Fruit fly (Drosophila melanogaster) whole organism, embryonic: ENCODE results near the gene CG15882.

Experiments
- Abd-B ChIP-seq: fragments of 200-800 bp; sonication (Bioruptor generic); optimal IDR thresholded peaks from 2 replicates; lab custom pipeline; 2018; ENCODE audit warnings: missing biosample characterization, mild to moderate bottlenecking, missing genetic modification characterization, moderate library complexity
- B-H1 ChIP-seq: fragments of 200-800 bp; sonication (Bioruptor generic); IDR thresholded peaks from 3 replicates; pipeline ENCODE4 v1.3.6; 2022; ENCODE audit warnings: missing biosample characterization, missing genetic modification characterization
- CG11093 ChIP-seq: fragments of 200-800 bp; sonication (Bioruptor generic); IDR thresholded peaks from 3 replicates; pipeline ENCODE4 v1.3.6; 2022; ENCODE audit warnings: missing biosample characterization, missing genetic modification characterization
- CG11247 ChIP-seq: fragments of 200-800 bp; sonication (Bioruptor generic); IDR thresholded peaks from 2 replicates; pipeline ENCODE4 v1.3.6; 2022; ENCODE audit warnings: missing biosample characterization, missing genetic modification characterization
- CG12942 ChIP-seq: fragments of 200-800 bp; sonication (Bioruptor generic); optimal IDR thresholded peaks from 3 replicates; lab custom pipeline; 2016; ENCODE audit warnings: missing biosample characterization, missing genetic modification characterization
- CG13296 ChIP-seq: fragments of 200-800 bp; sonication (Bioruptor generic); optimal IDR thresholded peaks from 3 replicates; lab custom pipeline; 2018; ENCODE audit warnings: missing biosample characterization, mild to moderate bottlenecking, missing genetic modification characterization
- CG13624 ChIP-seq: fragments of 200-800 bp; sonication (Bioruptor generic); optimal IDR thresholded peaks from 2 replicates; lab custom pipeline; 2016; ENCODE audit warnings: missing biosample characterization, missing genetic modification characterization
- CG14860 ChIP-seq: fragments of 200-800 bp; sonication (Bioruptor generic); IDR thresholded peaks from 3 replicates; pipeline ENCODE4 v1.3.6; 2022; ENCODE audit warnings: missing biosample characterization, missing genetic modification characterization; ENCODE audit not compliant: partially characterized antibody
- CG15073 ChIP-seq: fragments of 200-800 bp; sonication (Bioruptor generic); optimal IDR thresholded peaks from 2 replicates; lab custom pipeline; 2016; ENCODE audit warnings: missing biosample characterization, missing genetic modification characterization
- CG16863 ChIP-seq: fragments of 200-800 bp; sonication (Bioruptor generic); optimal IDR thresholded peaks from 3 replicates; lab custom pipeline; 2016; ENCODE audit warnings: missing biosample characterization, missing genetic modification characterization
- CG2116 ChIP-seq: fragments of 200-800 bp; sonication (Bioruptor generic); optimal IDR thresholded peaks from 3 replicates; lab custom pipeline; 2018; ENCODE audit warnings: missing biosample characterization, mild to moderate bottlenecking, missing genetic modification characterization
- CG30403 ChIP-seq: fragments of 200-800 bp; sonication (Bioruptor generic); optimal IDR thresholded peaks from 3 replicates; lab custom pipeline; 2016; ENCODE audit warnings: missing biosample characterization, missing genetic modification characterization
- CG31224 ChIP-seq: fragments of 200-800 bp; sonication (Bioruptor generic); IDR thresholded peaks from 2 replicates; pipeline ENCODE4 v1.3.6; 2022; ENCODE audit warnings: missing biosample characterization, missing genetic modification characterization
- CG31365 ChIP-seq: fragments of 200-800 bp; sonication (Bioruptor generic); optimal IDR thresholded peaks from 2 replicates; lab custom pipeline; 2018; ENCODE audit warnings: missing biosample characterization, mild to moderate bottlenecking, missing genetic modification characterization
- CG33557 ChIP-seq: fragments of 200-800 bp; sonication (Bioruptor generic); optimal IDR thresholded peaks from 2 replicates; lab custom pipeline; 2019; ENCODE audit warnings: missing biosample characterization, mild to moderate bottlenecking, missing genetic modification characterization, moderate library complexity
- CG3995 ChIP-seq: fragments of 200-800 bp; sonication (Bioruptor generic); optimal IDR thresholded peaks from 3 replicates; lab custom pipeline; 2016; ENCODE audit warnings: missing biosample characterization, missing genetic modification characterization
- CG4707 ChIP-seq: fragments of 200-800 bp; sonication (Bioruptor generic); optimal IDR thresholded peaks from 2 replicates; lab custom pipeline; 2018; ENCODE audit warnings: missing biosample characterization, mild to moderate bottlenecking, missing genetic modification characterization, moderate library complexity
- CG5180 ChIP-seq: fragments of 200-800 bp; sonication (Bioruptor generic); optimal IDR thresholded peaks from 3 replicates; lab custom pipeline; 2017; ENCODE audit warnings: missing biosample characterization, missing genetic modification characterization, mild to moderate bottlenecking, moderate library complexity, missing genetic modification reagents
- CG6272 ChIP-seq: fragments of 200-800 bp; sonication (Bioruptor generic); IDR thresholded peaks from 2 replicates; pipeline ENCODE4 v1.3.6; 2022; ENCODE audit warnings: missing biosample characterization, missing genetic modification characterization
- CG6689 ChIP-seq: fragments of 200-800 bp; sonication (Bioruptor generic); IDR thresholded peaks from 2 replicates; pipeline ENCODE4 v1.3.6; 2022; ENCODE audit warnings: missing biosample characterization, missing genetic modification characterization
- CG8281 ChIP-seq: fragments of 200-800 bp; sonication (Bioruptor generic); optimal IDR thresholded peaks from 2 replicates; lab custom pipeline; 2018; ENCODE audit warnings: missing biosample characterization, mild to moderate bottlenecking, missing genetic modification characterization, moderate library complexity
- CG8290 ChIP-seq, 3 experiments: fragments of 200-800 bp; sonication (Bioruptor generic); optimal IDR thresholded peaks; 2 replicates each; lab custom pipeline; 2016 to 2019; ENCODE audit warnings: missing biosample characterization in 3 of 3, missing genetic modification characterization in 3 of 3, mild to moderate bottlenecking in 2 of 3, moderate library complexity in 1 of 3
- CG8765 ChIP-seq: fragments of 200-800 bp; sonication (Bioruptor generic); IDR thresholded peaks from 2 replicates; pipeline ENCODE4 v1.3.6; 2022; ENCODE audit warnings: missing biosample characterization, missing genetic modification characterization
- CG9215 ChIP-seq: fragments of 200-800 bp; sonication (Bioruptor generic); IDR thresholded peaks from 2 replicates; pipeline ENCODE4 v1.3.6; 2022; ENCODE audit warnings: missing biosample characterization, missing genetic modification characterization
- Dek ChIP-seq: fragments of 200-800 bp; sonication (Bioruptor generic); optimal IDR thresholded peaks from 3 replicates; lab custom pipeline; 2019; ENCODE audit warnings: missing biosample characterization, mild to moderate bottlenecking, missing genetic modification characterization, moderate library complexity
- MBD-R2 ChIP-seq: fragments of 200-800 bp; sonication (Bioruptor generic); IDR thresholded peaks from 2 replicates; pipeline ENCODE4 v1.3.6; 2022; ENCODE audit warnings: missing biosample characterization, missing genetic modification characterization
- Max ChIP-seq: fragments of 200-800 bp; sonication (Bioruptor generic); optimal IDR thresholded peaks from 2 replicates; lab custom pipeline; 2016; ENCODE audit warnings: missing biosample characterization, mild to moderate bottlenecking, missing genetic modification characterization
- Med ChIP-seq: fragments of 200-800 bp; sonication (Bioruptor generic); peaks from one replicate; lab custom pipeline; 2016; ENCODE audit warnings: missing biosample characterization, missing genetic modification characterization, mild to moderate bottlenecking, inconsistent platforms, moderate library complexity
- NK7.1 ChIP-seq: fragments of 200-800 bp; sonication (Bioruptor generic); optimal IDR thresholded peaks from 3 replicates; lab custom pipeline; 2016; ENCODE audit warnings: missing biosample characterization, missing genetic modification characterization
- Nf-YB ChIP-seq: fragments of 200-800 bp; sonication (Bioruptor generic); optimal IDR thresholded peaks from 3 replicates; lab custom pipeline; 2019; ENCODE audit warnings: missing biosample characterization, mild to moderate bottlenecking, missing genetic modification characterization, moderate library complexity
- Oli ChIP-seq: fragments of 200-800 bp; sonication (Bioruptor generic); optimal IDR thresholded peaks from 2 replicates; lab custom pipeline; 2018; ENCODE audit warnings: missing biosample characterization, mild to moderate bottlenecking, missing genetic modification characterization, moderate library complexity
- Stat92E ChIP-seq, 3 experiments: fragments of >200 bp in 2 of 3; fragments of 200-800 bp in 1 of 3; sonication (Bioruptor generic) in 1 of 3; optimal IDR thresholded peaks; 2 replicates each; lab custom pipeline; 2017 to 2019; ENCODE audit warnings: missing biosample characterization in 3 of 3, missing genetic modification characterization in 3 of 3, mild to moderate bottlenecking in 1 of 3, moderate library complexity in 1 of 3
- Taf1 ChIP-seq: fragments of 200-800 bp; sonication (Bioruptor generic); IDR thresholded peaks from 2 replicates; pipeline ENCODE4 v1.3.6; 2022; ENCODE audit warnings: missing biosample characterization, missing genetic modification characterization
- exex ChIP-seq: fragments of 200-800 bp; sonication (Bioruptor generic); optimal IDR thresholded peaks from 4 replicates; lab custom pipeline; 2018; ENCODE audit warnings: missing biosample characterization, mild to moderate bottlenecking, missing genetic modification characterization, moderate library complexity
- fd64A ChIP-seq: fragments of 200-800 bp; sonication (Bioruptor generic); optimal IDR thresholded peaks from 3 replicates; lab custom pipeline; 2018; ENCODE audit warnings: missing biosample characterization, mild to moderate bottlenecking, missing genetic modification characterization
- gce ChIP-seq: fragments of 200-800 bp; sonication (Bioruptor generic); IDR thresholded peaks from 3 replicates; pipeline ENCODE4 v1.3.6; 2022; ENCODE audit warnings: missing biosample characterization, missing genetic modification characterization
- hth ChIP-seq: fragments of >200 bp; optimal IDR thresholded peaks from 2 replicates; lab custom pipeline; 2017; ENCODE audit warnings: inconsistent platforms
- kay ChIP-seq: fragments of 200-800 bp; sonication (Bioruptor generic); optimal IDR thresholded peaks from 2 replicates; lab custom pipeline; 2016; ENCODE audit warnings: missing biosample characterization, missing genetic modification characterization
- lmd ChIP-seq: fragments of 200-800 bp; sonication (Bioruptor generic); IDR thresholded peaks from 2 replicates; pipeline ENCODE4 v1.3.6; 2022; ENCODE audit warnings: missing biosample characterization, missing genetic modification characterization
- nerfin-1 ChIP-seq: fragments of 200-800 bp; sonication (Bioruptor generic); optimal IDR thresholded peaks from 3 replicates; lab custom pipeline; 2019; ENCODE audit warnings: missing biosample characterization, mild to moderate bottlenecking, missing genetic modification characterization, moderate library complexity
- nmo ChIP-seq: fragments of 200-800 bp; sonication (Bioruptor generic); optimal IDR thresholded peaks from 2 replicates; lab custom pipeline; 2018; ENCODE audit warnings: missing biosample characterization, mild to moderate bottlenecking, missing genetic modification characterization, moderate library complexity
- pho ChIP-seq: fragments of 200-800 bp; sonication (Bioruptor generic); optimal IDR thresholded peaks from 2 replicates; lab custom pipeline; 2016; ENCODE audit warnings: missing biosample characterization, missing genetic modification characterization
- pita ChIP-seq: fragments of 200-800 bp; sonication (Bioruptor generic); optimal IDR thresholded peaks from 2 replicates; lab custom pipeline; 2017; ENCODE audit warnings: missing biosample characterization, mild to moderate bottlenecking, missing genetic modification characterization
- shn ChIP-seq: fragments of 200-800 bp; sonication (Bioruptor generic); optimal IDR thresholded peaks from 3 replicates; lab custom pipeline; 2016; ENCODE audit warnings: missing biosample characterization, missing genetic modification characterization
- sr ChIP-seq: fragments of 200-800 bp; sonication (Bioruptor generic); IDR thresholded peaks from 3 replicates; pipeline ENCODE4 v1.3.6; 2022; ENCODE audit warnings: missing biosample characterization, missing genetic modification characterization
- tio ChIP-seq: fragments of 200-800 bp; sonication (Bioruptor generic); optimal IDR thresholded peaks from 2 replicates; lab custom pipeline; 2017; ENCODE audit warnings: missing biosample characterization, missing genetic modification characterization, inconsistent platforms
- unpg ChIP-seq: fragments of 200-800 bp; sonication (Bioruptor generic); optimal IDR thresholded peaks from 3 replicates; lab custom pipeline; 2018; ENCODE audit warnings: missing biosample characterization, mild to moderate bottlenecking, missing genetic modification characterization, moderate library complexity

Gene CG15882

DNA sequence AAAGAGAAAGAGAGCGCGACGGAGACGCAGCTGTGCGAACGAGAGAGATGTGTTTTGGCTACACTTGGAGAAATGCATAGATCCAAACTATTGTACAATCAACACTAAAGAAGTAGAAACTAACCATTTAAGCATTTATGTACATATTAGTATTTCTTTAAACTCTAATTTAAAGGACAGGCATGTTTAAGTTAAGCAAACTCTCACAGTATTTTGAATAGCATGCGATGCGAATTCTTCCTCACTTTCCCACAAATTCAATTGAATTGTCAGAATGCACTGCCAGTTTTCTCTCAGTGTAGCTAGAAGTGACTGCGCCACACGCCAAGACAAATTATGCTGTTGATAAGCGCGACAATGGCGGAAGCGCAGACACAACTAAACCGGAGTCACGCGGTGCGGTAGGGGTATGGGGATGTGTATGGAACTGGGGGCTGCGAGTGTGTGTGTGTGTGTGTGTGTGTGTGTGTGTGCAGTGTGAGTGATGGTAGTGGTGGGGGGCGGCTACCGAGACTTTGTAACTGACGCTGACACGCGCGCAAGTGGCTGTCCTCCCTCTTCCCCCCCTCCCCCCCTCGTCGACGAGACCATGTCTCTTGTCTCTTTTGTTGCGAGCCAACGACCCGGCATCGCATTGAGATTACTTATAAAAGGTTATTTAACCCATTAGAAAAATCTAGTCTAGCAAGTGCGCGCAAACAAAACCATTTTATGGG, 17.2 kb downstream of the CG15882 start (continued):
- no peak for TF ChIP-seq CG4707 (GFP tag; lab: Kevin White, UChicago)
- TF ChIP-seq Max (GFP tag; lab: Kevin White, UChicago) = no peak
- no peak for TF ChIP-seq CG33557 (GFP tag; lab: Kevin White, UChicago)
- TF ChIP-seq CG15073 (GFP tag; lab: Kevin White, UChicago) = no peak
- TF ChIP-seq CG11247 (GFP tag; lab: Robert Waterston, UW) = no peak
- TF ChIP-seq pho (GFP tag; lab: Kevin White, UChicago) = no peak
- TF ChIP-seq Nf-YB (GFP tag; lab: Kevin White, UChicago) = no peak
- TF ChIP-seq CG8290 (GFP tag; optimal IDR thresholded peaks at IDR 0.05; lab: Kevin White, UChicago) = no peak
- TF ChIP-seq CG8290 (tag; optimal IDR thresholded peaks at IDR 0.05; lab: Kevin White, UChicago) = peak in 1 of 2 experiments; percentile 24
- no peak for TF ChIP-seq CG11093 (GFP tag; lab: Robert Waterston, UW)
- TF ChIP-seq CG31365 = no peak
- no peak for TF ChIP-seq CG8765 (GFP tag; lab: Robert Waterston, UW)
- TF ChIP-seq tio (GFP tag; lab: Kevin White, UChicago) = peak; percentile 30
- TF ChIP-seq Taf1 (GFP tag; lab: Robert Waterston, UW) = no peak
- TF ChIP-seq CG14860 = no peak
- TF ChIP-seq pita (GFP tag; lab: Kevin White, UChicago) = no peak
- no peak for TF ChIP-seq CG12942 (GFP tag; lab: Kevin White, UChicago)
- no peak for TF ChIP-seq CG31224 (GFP tag; lab: Robert Waterston, UW)
- peak; percentile 32 for TF ChIP-seq CG13624
- peak; percentile 56 for TF ChIP-seq Abd-B (GFP tag; lab: Kevin White, UChicago)
- peak; percentile 52 for TF ChIP-seq CG30403 (GFP tag; lab: Kevin White, UChicago)
- TF ChIP-seq B-H1 (GFP tag; lab: Robert Waterston, UW) = no peak

DNA sequence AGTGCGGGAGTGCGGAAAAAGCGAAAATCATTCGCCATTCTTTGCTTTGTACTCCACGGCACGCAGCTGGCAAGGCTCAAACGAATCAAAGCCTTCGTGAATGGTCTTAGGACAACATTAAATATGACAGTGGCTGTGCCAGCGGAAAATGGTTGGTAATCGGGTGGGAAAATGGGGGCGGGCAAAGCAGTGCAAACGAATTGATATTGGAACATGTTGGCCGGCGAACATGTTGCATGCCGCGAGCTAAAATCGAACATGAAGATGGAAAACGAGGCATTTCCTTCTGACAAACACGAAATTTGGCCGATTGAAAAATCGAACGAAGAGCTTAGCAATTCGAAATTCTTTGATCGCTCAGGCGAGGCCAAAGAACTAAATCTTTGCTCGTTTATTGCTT, 28.0 kb downstream of the CG15882 start:
- peak; percentile 95 for TF ChIP-seq CG5180
- TF ChIP-seq shn (GFP tag; lab: Kevin White, UChicago) = no peak

DNA sequence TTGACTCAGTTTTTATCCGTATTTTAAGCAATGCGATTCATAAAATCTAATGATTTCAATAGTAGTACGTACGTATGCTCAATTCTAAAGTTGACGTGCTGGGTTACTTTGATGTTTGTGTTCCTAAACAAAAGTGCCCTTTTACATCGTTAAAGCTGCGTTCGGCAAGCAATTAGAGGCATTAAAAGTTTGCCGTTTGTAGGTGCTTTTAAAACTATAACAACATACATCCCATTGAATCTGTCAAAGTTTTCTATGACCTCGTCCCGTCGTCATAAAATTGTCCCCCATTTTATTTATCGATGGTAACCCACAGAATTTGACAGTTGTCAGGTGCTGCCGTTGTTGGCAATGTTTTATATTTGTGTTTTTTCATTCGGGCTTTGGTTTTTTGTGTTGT, 41.0 kb downstream of the CG15882 start, which contains the start of gene CG7423:
Gene CG7423 (minus strand): TSS at position 101 of the 400 bp plus-strand sequence.
- TF ChIP-seq CG2116 (GFP tag; lab: Kevin White, UChicago) (no peak), kay (no peak), MBD-R2 (no peak), Oli (tag; lab: Kevin White, UChicago) (no peak), CG14860 (no peak), gce (no peak), Med (GFP tag; lab: Kevin White, UChicago) (no peak), Stat92E (GFP tag; optimal IDR thresholded peaks at IDR 0.05; lab: Kevin White, UChicago) (no peak), CG16863 (GFP tag; lab: Kevin White, UChicago) (no peak), exex (tag; lab: Kevin White, UChicago) (no peak), CG9215 (no peak)
- TF ChIP-seq, all 482 proteins: peak for 0

DNA sequence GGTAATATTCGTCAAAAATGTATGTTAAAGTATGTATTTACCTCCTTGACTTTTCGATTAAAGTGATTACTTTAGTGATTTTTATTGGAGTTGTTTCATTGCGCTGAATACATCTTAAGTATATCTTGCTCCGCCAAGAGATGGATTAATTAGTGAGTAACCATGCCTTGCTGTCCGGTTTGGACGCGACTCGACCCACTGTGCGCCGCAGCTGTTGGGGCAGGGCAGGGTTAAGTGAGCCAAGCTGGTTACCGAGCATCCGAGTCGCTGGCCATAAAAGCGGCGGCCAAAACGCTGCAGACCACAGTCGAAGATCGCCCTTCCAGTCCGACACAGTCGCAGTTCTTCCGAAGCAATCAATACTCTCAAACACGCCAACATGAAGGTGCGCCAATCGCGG, 42.8 kb downstream of the CG15882 start, which contains the start of gene CG14191:
Gene CG14191 (plus strand): TSS at position 301 of the 400 bp plus-strand sequence.
- TF ChIP-seq lmd (GFP tag; lab: Robert Waterston, UW) = no peak
- TF ChIP-seq sr (GFP tag; lab: Robert Waterston, UW) = no peak
- TF ChIP-seq CG13296 (GFP tag; lab: Kevin White, UChicago) = no peak
- TF ChIP-seq nmo = no peak
- no peak for TF ChIP-seq Dek (tag; lab: Kevin White, UChicago)
- no peak for TF ChIP-seq CG6272 (GFP tag; lab: Robert Waterston, UW)
- no peak for TF ChIP-seq CG3995 (GFP tag; lab: Kevin White, UChicago)
- TF ChIP-seq CG6689 (GFP tag; lab: Robert Waterston, UW) = no peak
- no peak for TF ChIP-seq fd64A (GFP tag; lab: Kevin White, UChicago)
- TF ChIP-seq NK7.1 (GFP tag; lab: Kevin White, UChicago) = no peak
- TF ChIP-seq unpg (GFP tag; lab: Kevin White, UChicago) = no peak
- no peak for TF ChIP-seq CG8281 (tag; lab: Kevin White, UChicago)
- no peak for TF ChIP-seq nerfin-1 (tag; lab: Kevin White, UChicago)
- no peak for TF ChIP-seq hth (lab: Kevin White, UChicago)
